Fruit fly (Drosophila melanogaster) whole organism, pupa: Measurements from ENCODE around the gene CG15024.

Source experiments
- CG10348 ChIP-seq: fragments of 200-800 bp; sonication (Bioruptor generic); IDR thresholded peaks from 2 replicates; pipeline ENCODE4 v1.3.6; 2022; ENCODE audit warnings: missing biosample characterization, missing genetic modification characterization
- CG12605 ChIP-seq: fragments of 200-800 bp; sonication (Bioruptor generic); IDR thresholded peaks from 2 replicates; pipeline ENCODE4 v1.3.6; 2022; ENCODE audit warnings: missing biosample characterization, missing genetic modification characterization
- CG13204 ChIP-seq: fragments of 200-800 bp; sonication (Bioruptor generic); optimal IDR thresholded peaks from 2 replicates; lab custom pipeline; 2018; ENCODE audit warnings: missing biosample characterization, mild to moderate bottlenecking, missing genetic modification characterization, moderate library complexity
- CG14655 ChIP-seq: fragments of 200-800 bp; sonication (Bioruptor generic); optimal IDR thresholded peaks from 3 replicates; lab custom pipeline; 2017; ENCODE audit warnings: mild to moderate bottlenecking, missing biosample characterization, missing genetic modification reagents, missing genetic modification characterization
- CG15710 ChIP-seq: fragments of 200-800 bp; sonication (Bioruptor generic); optimal IDR thresholded peaks from 2 replicates; lab custom pipeline; 2018; ENCODE audit warnings: missing biosample characterization, mild to moderate bottlenecking, missing genetic modification characterization, moderate library complexity
- CG17806 ChIP-seq: fragments of 200-800 bp; sonication (Bioruptor generic); optimal IDR thresholded peaks from 2 replicates; lab custom pipeline; 2018; ENCODE audit warnings: missing biosample characterization, mild to moderate bottlenecking, missing genetic modification characterization, moderate library complexity
- CG32121 ChIP-seq: fragments of 200-800 bp; sonication (Bioruptor generic); IDR thresholded peaks from 2 replicates; pipeline ENCODE4 v1.3.6; 2022; ENCODE audit warnings: missing biosample characterization, missing genetic modification characterization
- CG34367 ChIP-seq: fragments of 200-800 bp; sonication (Bioruptor generic); optimal IDR thresholded peaks from 2 replicates; lab custom pipeline; 2018; ENCODE audit warnings: missing biosample characterization, mild to moderate bottlenecking, missing genetic modification characterization
- CG4496 ChIP-seq: fragments of 200-800 bp; sonication (Bioruptor generic); IDR thresholded peaks from 3 replicates; pipeline ENCODE4 v1.3.6; 2022; ENCODE audit warnings: missing biosample characterization, missing genetic modification characterization
- CG8159 ChIP-seq: fragments of 200-800 bp; sonication (Bioruptor generic); optimal IDR thresholded peaks from 3 replicates; lab custom pipeline; 2018; ENCODE audit warnings: missing biosample characterization, mild to moderate bottlenecking, missing genetic modification characterization, moderate library complexity
- CG8301 ChIP-seq: fragments of 200-800 bp; sonication (Bioruptor generic); optimal IDR thresholded peaks from 2 replicates; lab custom pipeline; 2018; ENCODE audit warnings: missing biosample characterization, mild to moderate bottlenecking, missing genetic modification characterization
- CG9948 ChIP-seq: fragments of 200-800 bp; sonication (Bioruptor generic); optimal IDR thresholded peaks from 2 replicates; lab custom pipeline; 2018; ENCODE audit warnings: missing biosample characterization, mild to moderate bottlenecking, missing genetic modification characterization, moderate library complexity
- D1 ChIP-seq: fragments of 200-800 bp; sonication (Bioruptor generic); optimal IDR thresholded peaks from 2 replicates; lab custom pipeline; 2018; ENCODE audit warnings: missing biosample characterization, mild to moderate bottlenecking, missing genetic modification characterization, moderate library complexity
- EcR ChIP-seq: fragments of 200-800 bp; sonication (Bioruptor generic); optimal IDR thresholded peaks from 3 replicates; lab custom pipeline; 2019; ENCODE audit warnings: missing biosample characterization, missing genetic modification characterization, mild to moderate bottlenecking, moderate library complexity, missing genetic modification reagents
- Ets98B ChIP-seq: fragments of 200-800 bp; sonication (Bioruptor generic); IDR thresholded peaks from 2 replicates; pipeline ENCODE4 v1.3.6; 2022; ENCODE audit warnings: missing biosample characterization, missing genetic modification characterization
- Pif1A ChIP-seq: fragments of 200-800 bp; sonication (Bioruptor generic); optimal IDR thresholded peaks from 3 replicates; lab custom pipeline; 2016; ENCODE audit warnings: missing biosample characterization, missing genetic modification characterization
- Pif1B ChIP-seq: fragments of 200-800 bp; sonication (Bioruptor generic); optimal IDR thresholded peaks from 3 replicates; lab custom pipeline; 2016; ENCODE audit warnings: missing biosample characterization, missing genetic modification characterization
- Snoo ChIP-seq: fragments of 200-800 bp; sonication (Bioruptor generic); optimal IDR thresholded peaks from 3 replicates; lab custom pipeline; 2017; ENCODE audit warnings: missing biosample characterization, mild to moderate bottlenecking, missing genetic modification characterization, inconsistent platforms
- fd96Ca ChIP-seq: fragments of 200-800 bp; sonication (Bioruptor generic); IDR thresholded peaks from 3 replicates; pipeline ENCODE4 v1.3.6; 2022; ENCODE audit warnings: missing biosample characterization, missing genetic modification characterization
- gl ChIP-seq: fragments of 200-800 bp; sonication (Bioruptor generic); optimal IDR thresholded peaks from 2 replicates; lab custom pipeline; 2018; ENCODE audit warnings: missing biosample characterization, mild to moderate bottlenecking, missing genetic modification characterization
- rn ChIP-seq: fragments of 200-800 bp; sonication (Bioruptor generic); IDR thresholded peaks from 2 replicates; pipeline ENCODE4 v1.3.6; 2022; ENCODE audit warnings: missing biosample characterization, missing genetic modification characterization

The CG15024 gene

DNA sequence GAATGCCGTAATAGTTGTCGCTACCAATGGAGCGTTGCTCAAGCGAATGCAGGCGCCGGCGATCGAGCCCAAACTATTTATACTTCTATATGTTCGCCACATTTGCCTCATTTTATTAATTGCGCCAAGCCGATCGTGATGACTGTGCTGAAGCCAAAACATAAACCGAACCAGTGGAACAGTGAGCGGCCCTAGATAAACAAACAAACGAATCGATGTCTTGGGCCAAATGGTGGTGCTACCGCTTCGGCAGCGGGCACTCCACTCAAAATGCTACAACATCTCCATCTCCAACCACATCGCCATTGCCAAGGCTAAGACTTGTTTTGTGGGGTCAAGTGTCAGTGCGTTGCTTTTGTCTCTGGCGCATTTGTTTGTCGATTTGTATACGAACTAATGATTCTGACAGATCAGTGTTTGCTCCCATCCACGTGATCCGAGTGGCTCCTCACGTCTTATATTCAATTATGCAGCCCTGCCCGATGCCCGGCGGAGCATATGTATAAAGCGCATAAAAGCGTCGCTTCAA is at the start of gene CG15024:
CG15024 (minus strand) TSS at position 51 of the 529 bp plus-strand sequence.
- TF ChIP-seq CG10348 (no peak), Pif1B (GFP tag; lab: Kevin White, UChicago) (no peak), CG9948 (tag; lab: Kevin White, UChicago) (no peak), CG12605 (GFP tag; lab: Robert Waterston, UW) (no peak), CG32121 (GFP tag; lab: Robert Waterston, UW) (no peak), gl (tag; lab: Kevin White, UChicago) (no peak), rn (GFP tag; lab: Robert Waterston, UW) (no peak), Pif1A (GFP tag; lab: Kevin White, UChicago) (no peak), CG8159 (tag; lab: Kevin White, UChicago) (no peak), Ets98B (no peak), CG15710 (tag; lab: Kevin White, UChicago) (no peak), CG34367 (tag; lab: Kevin White, UChicago) (no peak), D1 (tag; lab: Kevin White, UChicago) (no peak)
- TF ChIP-seq, all 21 proteins: peak for 0

- TF ChIP-seq CG17806 (tag; lab: Kevin White, UChicago): no peak
- no peak for TF ChIP-seq CG10348
- TF ChIP-seq CG15710 (tag; lab: Kevin White, UChicago): no peak
- TF ChIP-seq CG8159 (tag; lab: Kevin White, UChicago): no peak
- TF ChIP-seq CG32121 (GFP tag; lab: Robert Waterston, UW): no peak
- no peak for TF ChIP-seq fd96Ca (GFP tag; lab: Robert Waterston, UW)
- TF ChIP-seq CG8301 (tag; lab: Kevin White, UChicago): no peak
- TF ChIP-seq CG13204 (GFP tag; lab: Kevin White, UChicago): no peak
Measured at dm6 chr3L:4510317-4510716, 46.7 kb upstream of the CG15024 start.

DNA sequence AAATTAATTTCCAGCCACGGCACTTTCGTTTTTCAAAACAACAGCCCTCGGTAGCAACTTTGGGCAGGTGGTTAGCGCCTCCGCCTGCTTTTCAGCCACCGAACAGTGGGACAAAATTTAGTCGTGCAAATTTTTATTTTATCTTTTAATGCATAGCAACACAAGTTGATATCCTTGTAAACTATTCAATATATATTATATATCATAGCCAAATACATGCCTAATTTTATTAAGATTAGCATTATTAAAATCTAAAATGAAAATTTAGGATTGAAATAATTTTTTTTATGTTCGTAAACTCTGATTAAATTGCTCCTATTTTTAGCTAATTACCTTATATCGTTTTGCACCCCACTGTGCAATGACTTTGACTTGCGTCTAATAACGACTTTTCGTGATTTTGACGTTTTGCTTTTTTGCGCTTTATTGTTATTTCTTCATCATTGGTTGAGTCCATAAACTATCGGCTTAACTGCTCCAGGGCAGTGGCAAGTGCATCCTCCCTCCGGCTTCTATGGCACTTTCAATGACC is 45.4 kb upstream of the CG15024 start:
- TF ChIP-seq gl (tag; lab: Kevin White, UChicago) (no peak), Pif1A (GFP tag; lab: Kevin White, UChicago) (peak; percentile 3), CG17806 (tag; lab: Kevin White, UChicago) (no peak), Ets98B (no peak), Pif1B (GFP tag; lab: Kevin White, UChicago) (peak; percentile 10), CG9948 (tag; lab: Kevin White, UChicago) (peak; percentile 1)
- TF ChIP-seq, all 21 proteins: peak for 3

- peak; percentile 69 for TF ChIP-seq EcR (GFP tag; lab: Kevin White, UChicago)
- peak; percentile 60 for TF ChIP-seq CG13204 (GFP tag; lab: Kevin White, UChicago)
- no peak for TF ChIP-seq Pif1B (GFP tag; lab: Kevin White, UChicago)
- no peak for TF ChIP-seq CG8301 (tag; lab: Kevin White, UChicago)
Measured at dm6 chr3L:4508307-4508706, 44.7 kb upstream of the CG15024 start, which contains the start of gene NT1. Gene NT1, minus strand, starts transcription at chr3L:4508433.

dm6 chr3L:4507846-4508245 is 44.2 kb upstream of the CG15024 start:
- TF ChIP-seq D1 (tag; lab: Kevin White, UChicago) (no peak), CG34367 (tag; lab: Kevin White, UChicago) (no peak), CG32121 (GFP tag; lab: Robert Waterston, UW) (no peak), gl (tag; lab: Kevin White, UChicago) (no peak), Pif1A (GFP tag; lab: Kevin White, UChicago) (no peak), CG8301 (tag; lab: Kevin White, UChicago) (no peak), Pif1B (GFP tag; lab: Kevin White, UChicago) (no peak), EcR (GFP tag; lab: Kevin White, UChicago) (no peak), Snoo (tag; lab: Kevin White, UChicago) (no peak)

- TF ChIP-seq CG12605 (GFP tag; lab: Robert Waterston, UW): no peak
- no peak for TF ChIP-seq Pif1B (GFP tag; lab: Kevin White, UChicago)
- TF ChIP-seq CG32121 (GFP tag; lab: Robert Waterston, UW): no peak
- no peak for TF ChIP-seq CG4496 (GFP tag; lab: Robert Waterston, UW)
- TF ChIP-seq gl (tag; lab: Kevin White, UChicago): no peak
- TF ChIP-seq CG8301 (tag; lab: Kevin White, UChicago): no peak
- TF ChIP-seq CG10348: no peak
- no peak for TF ChIP-seq CG15710 (tag; lab: Kevin White, UChicago)
- TF ChIP-seq D1 (tag; lab: Kevin White, UChicago): no peak
- no peak for TF ChIP-seq CG8159 (tag; lab: Kevin White, UChicago)
- no peak for TF ChIP-seq CG14655 (GFP tag; lab: Kevin White, UChicago)
- no peak for TF ChIP-seq Ets98B
- TF ChIP-seq CG34367 (tag; lab: Kevin White, UChicago): no peak
Measured at dm6 chr3L:4501406-4501805, 37.8 kb upstream of the CG15024 start.
